Worm (Caenorhabditis elegans): Measurements from ENCODE around the gene mut-14.

mut-14 gene

DNA sequence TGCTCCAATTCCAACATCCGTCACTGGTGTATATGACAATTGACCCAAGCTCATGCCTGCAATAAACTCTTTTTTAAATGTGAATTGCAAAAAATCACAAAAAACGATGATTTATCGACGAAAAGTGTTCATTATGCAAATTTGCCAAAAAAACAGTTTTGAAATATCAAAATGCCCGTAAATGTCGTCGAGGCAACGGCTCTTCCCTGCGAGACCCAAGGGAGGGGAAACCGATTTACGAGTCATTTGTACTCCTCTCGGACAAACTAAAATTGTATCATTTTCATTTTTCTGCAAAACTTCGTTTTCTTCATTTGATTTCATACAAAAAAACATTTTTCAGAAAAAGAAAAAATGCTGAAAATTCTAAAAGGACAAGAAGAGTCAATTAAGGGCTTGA is 24.0 kb upstream of the mut-14 start, which contains the start of the genes hmgs-1 and F25B4.4:
TSS of gene hmgs-1 (minus strand) at position 56 of the 400 bp plus-strand sequence.
TSS of gene F25B4.4 (plus strand) at position 340 of the 400 bp plus-strand sequence.
- TF ChIP-seq ces-1 (GFP tag; optimal IDR thresholded peaks at IDR 0.05) (no peak), C16A3.4 (tag; optimal IDR thresholded peaks at IDR 0.05) (peak; percentile 90), C04F5.9 (tag; optimal IDR thresholded peaks at IDR 0.05) (peak; percentile 67), fkh-10 (GFP tag; optimal IDR thresholded peaks at IDR 0.05) (peak; percentile 79), nhr-71 (tag; optimal IDR thresholded peaks at IDR 0.05) (peak; percentile 95), lin-35 (GFP tag; optimal IDR thresholded peaks at IDR 0.05) (peak; percentile 89 to 93), F16B12.6 (tag; optimal IDR thresholded peaks at IDR 0.05) (peak; percentile 68), nhr-77 (tag; optimal IDR thresholded peaks at IDR 0.05) (peak; percentile 91), pax-3 (tag; optimal IDR thresholded peaks at IDR 0.05) (peak; percentile 82), fkh-4 (tag; optimal IDR thresholded peaks at IDR 0.05; ENCODE audit: borderline replicate concordance) (peak; percentile 68), nhr-90 (tag; optimal IDR thresholded peaks at IDR 0.05; ENCODE audit: poor library complexity) (peak; percentile 85), nhr-47 (tag; optimal IDR thresholded peaks at IDR 0.05) (peak; percentile 94), sptf-1 (tag; optimal IDR thresholded peaks at IDR 0.05) (no peak), Y116A8C.19 (tag; optimal IDR thresholded peaks at IDR 0.05; ENCODE audit: borderline replicate concordance) (no peak), unc-86 (tag; optimal IDR thresholded peaks at IDR 0.05) (peak; percentile 90), unc-98 (GFP tag; IDR thresholded peaks at IDR 0.05) (peak; percentile 28; the same call in 1 of the 2 replicates), egl-27 (tag; optimal IDR thresholded peaks at IDR 0.05) (peak in 1 of 2 experiments; percentile 28), nhr-20 (tag; optimal IDR thresholded peaks at IDR 0.05) (peak; percentile 94), egl-13 (tag; optimal IDR thresholded peaks at IDR 0.05) (peak; percentile 74), ama-1 (optimal IDR thresholded peaks at IDR 0.05) (peak; percentile 53), nhr-85 (tag) (peak; percentile 94), unc-30 (tag; optimal IDR thresholded peaks at IDR 0.05) (no peak), ceh-63 (GFP tag; optimal IDR thresholded peaks at IDR 0.05) (no peak), dpl-1 (GFP tag; optimal IDR thresholded peaks at IDR 0.05) (peak; percentile 84 to 86 (median 86)), mab-9 (GFP tag; IDR thresholded peaks at IDR 0.05) (peak; percentile 72), tbx-2 (tag; optimal IDR thresholded peaks at IDR 0.05) (peak; percentile 87), ceh-88 (GFP tag; IDR thresholded peaks at IDR 0.05) (peak; percentile 79; the same call in 1 of the 2 replicates), mef-2 (tag; optimal IDR thresholded peaks at IDR 0.05) (peak; percentile 76), alr-1 (tag; optimal IDR thresholded peaks at IDR 0.05; ENCODE audit: borderline replicate concordance) (no peak), swsn-7 (tag; optimal IDR thresholded peaks at IDR 0.05) (peak; percentile 90), unc-130 (tag; optimal IDR thresholded peaks at IDR 0.05) (peak; percentile 94), pqm-1 (tag; optimal IDR thresholded peaks at IDR 0.05) (no peak), nhr-28 (tag; optimal IDR thresholded peaks at IDR 0.05) (no peak), elt-3 (tag; optimal IDR thresholded peaks at IDR 0.05) (peak in 4 of 6 experiments; percentile 20 to 89 (median 75)), vab-15 (tag; optimal IDR thresholded peaks at IDR 0.05) (peak; percentile 92), hlh-17 (GFP tag; optimal IDR thresholded peaks at IDR 0.05; ENCODE audit: borderline replicate concordance) (no peak), pag-3 (tag; optimal IDR thresholded peaks at IDR 0.05; ENCODE audit: borderline replicate concordance, insufficient read depth) (peak; percentile 35), efl-3 (GFP tag; optimal IDR thresholded peaks at IDR 0.05) (no peak), fkh-8 (tag; optimal IDR thresholded peaks at IDR 0.05) (peak; percentile 90), mep-1 (tag; optimal IDR thresholded peaks at IDR 0.05) (peak; percentile 95), isw-1 (GFP tag; IDR thresholded peaks at IDR 0.05) (peak; percentile 89), ztf-4 (tag; optimal IDR thresholded peaks at IDR 0.05) (peak; percentile 46), C34B4.2 (tag; optimal IDR thresholded peaks at IDR 0.05) (no peak), lin-15B (tag; optimal IDR thresholded peaks at IDR 0.05) (peak; percentile 92), ets-5 (GFP tag; IDR thresholded peaks at IDR 0.05) (no peak), aha-1 (tag; optimal IDR thresholded peaks at IDR 0.05) (peak; percentile 28), dsc-1 (tag; optimal IDR thresholded peaks at IDR 0.05) (peak; percentile 89), hpl-2 (GFP tag; optimal IDR thresholded peaks at IDR 0.05) (peak; percentile 71), ceh-8 (GFP tag; optimal IDR thresholded peaks at IDR 0.05) (peak; percentile 81), nhr-12 (tag; optimal IDR thresholded peaks at IDR 0.05) (no peak), sup-37 (GFP tag; optimal IDR thresholded peaks at IDR 0.05) (no peak), rnt-1 (tag; optimal IDR thresholded peaks at IDR 0.05) (peak; percentile 94)
